Fruit fly (Drosophila melanogaster) whole organism, embryonic: ENCODE results near the gene Drsl5.

Experiments
- Adf1 ChIP-seq: fragments of 200-800 bp; sonication (Bioruptor generic); IDR thresholded peaks from 2 replicates; pipeline ENCODE4 v1.3.6; 2022; ENCODE audit warnings: missing biosample characterization, missing genetic modification characterization
- Bdp1 ChIP-seq: fragments of 200-800 bp; sonication (Bioruptor generic); optimal IDR thresholded peaks from 3 replicates; lab custom pipeline; 2016; ENCODE audit warnings: missing biosample characterization, missing genetic modification characterization
- Blimp-1 ChIP-seq: fragments of 200-800 bp; sonication (Bioruptor generic); optimal IDR thresholded peaks from 3 replicates; lab custom pipeline; 2018; ENCODE audit warnings: missing biosample characterization, missing genetic modification characterization, mild to moderate bottlenecking, moderate library complexity, missing genetic modification reagents
- CG11247 ChIP-seq: fragments of 200-800 bp; sonication (Bioruptor generic); IDR thresholded peaks from 2 replicates; pipeline ENCODE4 v1.3.6; 2022; ENCODE audit warnings: missing biosample characterization, missing genetic modification characterization
- CG11398 ChIP-seq: fragments of 200-800 bp; sonication (Bioruptor generic); optimal IDR thresholded peaks from 2 replicates; lab custom pipeline; 2016; ENCODE audit warnings: missing biosample characterization, missing genetic modification characterization
- CG11504 ChIP-seq: fragments of 200-800 bp; sonication (Bioruptor generic); optimal IDR thresholded peaks from 3 replicates; lab custom pipeline; 2019; ENCODE audit warnings: missing biosample characterization, mild to moderate bottlenecking, missing genetic modification characterization, moderate library complexity
- CG12155 ChIP-seq: fragments of 200-800 bp; sonication (Bioruptor generic); optimal IDR thresholded peaks from 3 replicates; lab custom pipeline; 2016; ENCODE audit warnings: missing biosample characterization, missing genetic modification characterization
- CG13894 ChIP-seq: fragments of 200-800 bp; sonication (Bioruptor generic); optimal IDR thresholded peaks from 3 replicates; lab custom pipeline; 2018; ENCODE audit warnings: missing biosample characterization, mild to moderate bottlenecking, missing genetic modification characterization, moderate library complexity
- CG14965 ChIP-seq: fragments of 200-800 bp; sonication (Bioruptor generic); optimal IDR thresholded peaks from 2 replicates; lab custom pipeline; 2016; ENCODE audit warnings: missing biosample characterization, missing genetic modification characterization, borderline replicate concordance
- CG1647 ChIP-seq: fragments of 200-800 bp; sonication (Bioruptor generic); optimal IDR thresholded peaks from 3 replicates; lab custom pipeline; 2016; ENCODE audit warnings: missing biosample characterization, missing genetic modification characterization
- CG31388 ChIP-seq: fragments of 200-800 bp; sonication (Bioruptor generic); optimal IDR thresholded peaks from 2 replicates; lab custom pipeline; 2016; ENCODE audit warnings: missing biosample characterization, missing genetic modification characterization
- CG3281 ChIP-seq: fragments of 200-800 bp; sonication (Bioruptor generic); optimal IDR thresholded peaks from 3 replicates; lab custom pipeline; 2017; ENCODE audit warnings: missing biosample characterization, mild to moderate bottlenecking, missing genetic modification characterization
- CG33213 ChIP-seq: fragments of 200-800 bp; sonication (Bioruptor generic); optimal IDR thresholded peaks from 3 replicates; lab custom pipeline; 2016; ENCODE audit warnings: missing biosample characterization, missing genetic modification characterization
- CG34224 ChIP-seq: fragments of 200-800 bp; sonication (Bioruptor generic); IDR thresholded peaks from 3 replicates; pipeline ENCODE4 v1.3.6; 2022; ENCODE audit warnings: missing biosample characterization, missing genetic modification characterization; ENCODE audit not compliant: partially characterized antibody
- CG4424 ChIP-seq: fragments of 200-800 bp; sonication (Bioruptor generic); optimal IDR thresholded peaks from 3 replicates; lab custom pipeline; 2016; ENCODE audit warnings: missing biosample characterization, missing genetic modification characterization
- CG4707 ChIP-seq: fragments of 200-800 bp; sonication (Bioruptor generic); optimal IDR thresholded peaks from 2 replicates; lab custom pipeline; 2018; ENCODE audit warnings: missing biosample characterization, mild to moderate bottlenecking, missing genetic modification characterization, moderate library complexity
- CG5953 ChIP-seq: fragments of 200-800 bp; sonication (Bioruptor generic); IDR thresholded peaks from 2 replicates; pipeline ENCODE4 v1.3.6; 2022; ENCODE audit warnings: missing biosample characterization, missing genetic modification characterization
- CG6254 ChIP-seq: fragments of 200-800 bp; sonication (Bioruptor generic); optimal IDR thresholded peaks from 3 replicates; lab custom pipeline; 2017; ENCODE audit warnings: mild to moderate bottlenecking, missing biosample characterization, missing genetic modification reagents, missing genetic modification characterization
- CG7271 ChIP-seq: fragments of 200-800 bp; sonication (Bioruptor generic); optimal IDR thresholded peaks from 2 replicates; lab custom pipeline; 2018; ENCODE audit warnings: missing biosample characterization, mild to moderate bottlenecking, missing genetic modification characterization, moderate library complexity
- CG7786 ChIP-seq: fragments of 200-800 bp; sonication (Bioruptor generic); optimal IDR thresholded peaks from 2 replicates; lab custom pipeline; 2016; ENCODE audit warnings: missing biosample characterization, missing genetic modification characterization
- CG7928 ChIP-seq: fragments of 200-800 bp; sonication (Bioruptor generic); optimal IDR thresholded peaks from 2 replicates; lab custom pipeline; 2017; ENCODE audit warnings: missing biosample characterization, mild to moderate bottlenecking, missing genetic modification characterization
- CG8359 ChIP-seq: fragments of 200-800 bp; sonication (Bioruptor generic); optimal IDR thresholded peaks from 2 replicates; lab custom pipeline; 2017; ENCODE audit warnings: missing biosample characterization, mild to moderate bottlenecking, missing genetic modification characterization, borderline replicate concordance
- CG8944 ChIP-seq: fragments of 200-800 bp; sonication (Bioruptor generic); optimal IDR thresholded peaks from 3 replicates; lab custom pipeline; 2016; ENCODE audit warnings: missing biosample characterization, missing genetic modification characterization
- CG9797 ChIP-seq: fragments of 200-800 bp; sonication (Bioruptor generic); optimal IDR thresholded peaks from 3 replicates; lab custom pipeline; 2018; ENCODE audit warnings: missing biosample characterization, mild to moderate bottlenecking, missing genetic modification characterization
- CkIIα-i1 ChIP-seq: fragments of 200-800 bp; sonication (Bioruptor generic); IDR thresholded peaks from 2 replicates; pipeline ENCODE4 v1.3.6; 2022; ENCODE audit warnings: missing biosample characterization, missing genetic modification characterization
- Eip74EF ChIP-seq, 2 experiments: fragments of 200-800 bp in 1 of 2; fragments of >200 bp in 1 of 2; sonication (Bioruptor generic) in 1 of 2; optimal IDR thresholded peaks; 2 replicates each; lab custom pipeline; 2017 to 2019; ENCODE audit warnings: missing biosample characterization in 2 of 2, missing genetic modification characterization in 2 of 2, mild to moderate bottlenecking in 1 of 2, moderate library complexity in 1 of 2
- Fer1 ChIP-seq: fragments of 200-800 bp; sonication (Bioruptor generic); optimal IDR thresholded peaks from 2 replicates; lab custom pipeline; 2017; ENCODE audit warnings: missing biosample characterization, mild to moderate bottlenecking, missing genetic modification characterization
- Fer3 ChIP-seq: fragments of 200-800 bp; sonication (Bioruptor generic); optimal IDR thresholded peaks from 2 replicates; lab custom pipeline; 2018; ENCODE audit warnings: missing biosample characterization, mild to moderate bottlenecking, missing genetic modification characterization, moderate library complexity
- HLHmδ ChIP-seq: fragments of 200-800 bp; sonication (Bioruptor generic); optimal IDR thresholded peaks from 2 replicates; lab custom pipeline; 2018; ENCODE audit warnings: missing biosample characterization, mild to moderate bottlenecking, missing genetic modification characterization, moderate library complexity
- Lpt ChIP-seq: fragments of >200 bp; optimal IDR thresholded peaks from 2 replicates; lab custom pipeline; 2018; ENCODE audit warnings: missing biosample characterization, missing genetic modification characterization
- Meics ChIP-seq: fragments of 200-800 bp; sonication (Bioruptor generic); optimal IDR thresholded peaks from 2 replicates; lab custom pipeline; 2017; ENCODE audit warnings: missing biosample characterization, mild to moderate bottlenecking, missing genetic modification characterization
- Mrtf ChIP-seq: fragments of 200-800 bp; sonication (Bioruptor generic); IDR thresholded peaks from 3 replicates; pipeline ENCODE4 v1.3.6; 2022; ENCODE audit warnings: missing biosample characterization, missing genetic modification characterization
- Rfx ChIP-seq: fragments of 200-800 bp; sonication (Bioruptor generic); IDR thresholded peaks from 2 replicates; pipeline ENCODE4 v1.3.6; 2022; ENCODE audit warnings: missing biosample characterization, missing genetic modification characterization
- abd-A ChIP-seq: fragments of 200-800 bp; sonication (Bioruptor generic); optimal IDR thresholded peaks from 3 replicates; lab custom pipeline; 2019; ENCODE audit warnings: missing biosample characterization, mild to moderate bottlenecking, missing genetic modification characterization, moderate library complexity
- al ChIP-seq: fragments of 200-800 bp; sonication (Bioruptor generic); IDR thresholded peaks from 2 replicates; pipeline ENCODE4 v1.3.6; 2022; ENCODE audit warnings: missing biosample characterization, missing genetic modification characterization
- chn ChIP-seq: fragments of 200-800 bp; sonication (Bioruptor generic); optimal IDR thresholded peaks from 2 replicates; lab custom pipeline; 2016; ENCODE audit warnings: missing biosample characterization, missing genetic modification characterization
- crc ChIP-seq: fragments of 200-800 bp; sonication (Bioruptor generic); optimal IDR thresholded peaks from 2 replicates; lab custom pipeline; 2016; ENCODE audit warnings: missing biosample characterization, missing genetic modification characterization
- da ChIP-seq: fragments of 200-800 bp; sonication (Bioruptor generic); optimal IDR thresholded peaks from 2 replicates; lab custom pipeline; 2016; ENCODE audit warnings: missing biosample characterization, missing genetic modification characterization
- disco-r ChIP-seq: fragments of 200-800 bp; sonication (Bioruptor generic); optimal IDR thresholded peaks from 2 replicates; lab custom pipeline; 2016; ENCODE audit warnings: missing biosample characterization, missing genetic modification characterization
- dpn ChIP-seq, 2 experiments: fragments of 200-800 bp; sonication (Bioruptor generic); optimal IDR thresholded peaks; 3 replicates each; lab custom pipeline; 2016; ENCODE audit warnings: missing biosample characterization in 2 of 2, missing genetic modification characterization in 2 of 2
- gcm2 ChIP-seq: fragments of 200-800 bp; sonication (Bioruptor generic); optimal IDR thresholded peaks from 2 replicates; lab custom pipeline; 2016; ENCODE audit warnings: missing biosample characterization, missing genetic modification characterization
- gt ChIP-seq: fragments of 200-800 bp; sonication (Bioruptor generic); IDR thresholded peaks from 2 replicates; pipeline ENCODE4 v1.3.6; 2022; ENCODE audit warnings: missing biosample characterization, missing genetic modification characterization
- ham ChIP-seq: fragments of 200-800 bp; sonication (Bioruptor generic); IDR thresholded peaks from 2 replicates; pipeline ENCODE4 v1.3.6; 2022; ENCODE audit warnings: missing biosample characterization, missing genetic modification characterization
- her ChIP-seq: fragments of 200-800 bp; sonication (Bioruptor generic); optimal IDR thresholded peaks from 2 replicates; lab custom pipeline; 2016; ENCODE audit warnings: missing biosample characterization, missing genetic modification characterization
- kni ChIP-seq: fragments of 200-800 bp; sonication (Bioruptor generic); optimal IDR thresholded peaks from 3 replicates; lab custom pipeline; 2017; ENCODE audit warnings: mild to moderate bottlenecking, missing biosample characterization, missing genetic modification reagents, missing genetic modification characterization
- lbe ChIP-seq: fragments of 200-800 bp; sonication (Bioruptor generic); optimal IDR thresholded peaks from 2 replicates; lab custom pipeline; 2016; ENCODE audit warnings: missing biosample characterization, mild to moderate bottlenecking, missing genetic modification characterization
- mirr ChIP-seq: fragments of 200-800 bp; sonication (Bioruptor generic); optimal IDR thresholded peaks from 3 replicates; lab custom pipeline; 2018; ENCODE audit warnings: missing biosample characterization, mild to moderate bottlenecking, missing genetic modification characterization
- nerfin-2 ChIP-seq: fragments of 200-800 bp; sonication (Bioruptor generic); IDR thresholded peaks from 2 replicates; pipeline ENCODE4 v1.3.6; 2022; ENCODE audit warnings: missing biosample characterization, missing genetic modification characterization; ENCODE audit not compliant: partially characterized antibody
- sc ChIP-seq, 3 experiments: fragments of >200 bp in 2 of 3; fragments of 200-800 bp in 1 of 3; sonication (Bioruptor generic) in 1 of 3; optimal IDR thresholded peaks; 2 replicates in 2 of 3; 3 replicates in 1 of 3; lab custom pipeline; 2017; ENCODE audit warnings: mild to moderate bottlenecking in 1 of 3, missing biosample characterization in 1 of 3, missing genetic modification characterization in 1 of 3, missing genetic modification reagents in 1 of 3
- trh ChIP-seq: fragments of 200-800 bp; sonication (Bioruptor generic); optimal IDR thresholded peaks from 2 replicates; lab custom pipeline; 2016; ENCODE audit warnings: missing biosample characterization, missing genetic modification characterization
- ttk ChIP-seq: fragments of 200-800 bp; sonication (Bioruptor generic); IDR thresholded peaks from 2 replicates; pipeline ENCODE4 v2.1.2; 2022; ENCODE audit warnings: missing biosample characterization, missing genetic modification characterization

The Drsl5 gene

DNA sequence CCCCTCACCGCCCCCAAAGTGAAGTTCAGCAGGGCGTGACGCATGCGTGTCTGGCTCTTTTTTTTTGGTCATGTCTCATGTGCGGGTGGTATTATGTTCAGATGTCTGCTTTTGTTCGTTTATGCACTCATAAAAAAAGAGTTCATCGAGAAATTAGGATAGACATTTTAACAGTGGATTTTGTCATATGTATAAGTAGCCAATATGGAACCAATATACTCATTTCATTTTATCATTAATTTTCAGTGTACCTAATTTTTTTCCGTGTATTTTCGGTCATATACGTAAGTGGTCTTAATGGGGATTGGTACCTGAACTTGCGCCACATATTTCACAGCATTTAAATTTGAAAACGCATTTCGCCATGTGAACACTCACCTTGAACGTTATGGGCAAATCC, 16.2 kb upstream of the Drsl5 start:
- TF ChIP-seq CG8359 (GFP tag; lab: Kevin White, UChicago) (peak; percentile 18), da (GFP tag; lab: Kevin White, UChicago) (no peak), HLHmδ (no peak), CG5953 (peak; percentile 45; the same call in 1 of the 2 replicates), CG3281 (no peak), Lpt (GFP tag; lab: Kevin White, UChicago) (no peak), CG7786 (GFP tag; lab: Kevin White, UChicago) (peak; percentile 29), CG11398 (GFP tag; lab: Kevin White, UChicago) (no peak), CG31388 (no peak), CkIIα-i1 (no peak), mirr (GFP tag; lab: Kevin White, UChicago) (no peak), Mrtf (no peak), her (GFP tag; lab: Kevin White, UChicago) (no peak), kni (GFP tag; lab: Kevin White, UChicago) (peak; percentile 11), CG9797 (GFP tag; lab: Kevin White, UChicago) (no peak), CG33213 (GFP tag; lab: Kevin White, UChicago) (peak; percentile 33), CG6254 (peak; percentile 49), CG34224 (GFP tag; lab: Robert Waterston, UW) (no peak), Rfx (GFP tag; lab: Robert Waterston, UW) (peak; percentile 71), Blimp-1 (GFP tag; lab: Kevin White, UChicago) (peak; percentile 78), CG12155 (GFP tag; lab: Kevin White, UChicago) (peak; percentile 17), crc (peak; percentile 12), Fer1 (no peak), Bdp1 (GFP tag; lab: Kevin White, UChicago) (peak; percentile 25), CG4424 (peak; percentile 66), Fer3 (tag; lab: Kevin White, UChicago) (peak; percentile 64), CG14965 (GFP tag; lab: Kevin White, UChicago) (peak; percentile 31), Adf1 (GFP tag; lab: Robert Waterston, UW) (no peak), Eip74EF (GFP tag; optimal IDR thresholded peaks at IDR 0.05; lab: Kevin White, UChicago) (peak in 1 of 2 experiments; percentile 40), chn (peak; percentile 15), CG8944 (GFP tag; lab: Kevin White, UChicago) (no peak), disco-r (peak; percentile 2), gt (no peak), CG4707 (GFP tag; lab: Kevin White, UChicago) (no peak), nerfin-2 (GFP tag; lab: Robert Waterston, UW) (no peak), CG11504 (tag; lab: Kevin White, UChicago) (peak; percentile 83), Meics (GFP tag; lab: Kevin White, UChicago) (no peak), CG1647 (GFP tag; lab: Kevin White, UChicago) (peak; percentile 6), CG7928 (no peak), CG13894 (tag; lab: Kevin White, UChicago) (no peak), gcm2 (GFP tag; lab: Kevin White, UChicago) (no peak), sc (optimal IDR thresholded peaks at IDR 0.05; lab: Kevin White, UChicago) (no peak), sc (GFP tag; optimal IDR thresholded peaks at IDR 0.05; lab: Kevin White, UChicago) (peak; percentile 4), dpn (GFP tag; optimal IDR thresholded peaks at IDR 0.05; lab: Kevin White, UChicago) (peak; percentile 20 to 58), CG11247 (no peak), ttk (GFP tag; lab: Robert Waterston, UW) (peak; percentile 73), trh (peak; percentile 3), CG7271 (no peak), lbe (GFP tag; lab: Kevin White, UChicago) (no peak), ham (GFP tag; lab: Robert Waterston, UW) (no peak), al (GFP tag; lab: Robert Waterston, UW) (no peak), abd-A (no peak)
